Fruit fly (Drosophila melanogaster): ENCODE measurements around the gene Rga.
A peak's percentile ranks its signal among the peaks of the same experiment; 100 is the strongest.

Rga gene

DNA sequence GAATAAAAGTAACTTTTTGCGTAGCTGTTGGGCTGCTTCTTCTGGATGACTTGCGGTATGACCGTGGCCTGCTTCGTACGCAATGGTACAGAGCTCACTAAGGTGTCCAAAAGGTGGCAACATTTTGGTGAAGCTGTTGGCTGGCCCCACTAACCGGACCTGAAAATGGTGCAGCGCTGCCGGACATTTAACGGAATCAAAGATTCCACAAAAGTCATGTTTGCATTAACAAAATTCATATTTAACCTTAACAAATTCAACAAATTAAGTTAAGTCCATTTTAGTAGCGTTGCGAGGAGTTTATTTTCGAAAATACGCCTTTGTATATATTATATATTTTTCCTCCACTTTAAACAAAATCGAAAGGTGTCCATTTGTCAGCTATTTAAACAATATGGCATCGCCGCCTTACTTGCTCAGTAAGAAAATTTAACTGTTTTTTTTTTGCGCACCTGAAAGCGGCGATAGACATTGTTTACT is 11.8 kb downstream of the Rga start, which contains the start of the genes kra and SecS (continued):
- TF ChIP-seq en (GFP tag; optimal IDR thresholded peaks at IDR 0.05): no peak
- TF ChIP-seq dpn (GFP tag; optimal IDR thresholded peaks at IDR 0.05): peak; percentile 67 to 68
- peak; percentile 36 for TF ChIP-seq CG1233 (GFP tag; optimal IDR thresholded peaks at IDR 0.05)
- peak; percentile 54 for TF ChIP-seq CG10209 (GFP tag; optimal IDR thresholded peaks at IDR 0.05)
- TF ChIP-seq tll (GFP tag; optimal IDR thresholded peaks at IDR 0.05): peak; percentile 43 to 92
- TF ChIP-seq HLHmδ (GFP tag; optimal IDR thresholded peaks at IDR 0.05): peak; percentile 80
- TF ChIP-seq CG6689 (GFP tag; IDR thresholded peaks at IDR 0.05): no peak
- TF ChIP-seq HmgZ (tag; optimal IDR thresholded peaks at IDR 0.05): peak; percentile 63
- TF ChIP-seq eve (GFP tag; optimal IDR thresholded peaks at IDR 0.05): no peak
- TF ChIP-seq Kr (GFP tag; optimal IDR thresholded peaks at IDR 0.05): no peak
- TF ChIP-seq CG31388 (GFP tag; optimal IDR thresholded peaks at IDR 0.05): no peak
- no peak for TF ChIP-seq tio (GFP tag; optimal IDR thresholded peaks at IDR 0.05)
- no peak for TF ChIP-seq HLH3B (GFP tag; IDR thresholded peaks at IDR 0.05)
- no peak for TF ChIP-seq CG14050 (GFP tag; IDR thresholded peaks at IDR 0.05)
- TF ChIP-seq Dip2 (GFP tag; IDR thresholded peaks at IDR 0.05): no peak
- no peak for TF ChIP-seq chinmo (GFP tag; IDR thresholded peaks at IDR 0.05; ENCODE audit: partially characterized antibody)
- TF ChIP-seq CG15011 (GFP tag; optimal IDR thresholded peaks at IDR 0.05): peak; percentile 37
- TF ChIP-seq E2f2 (GFP tag; IDR thresholded peaks at IDR 0.05): no peak
- peak; percentile 29 for TF ChIP-seq Bteb2 (GFP tag; optimal IDR thresholded peaks at IDR 0.05)
- peak; percentile 47 for TF ChIP-seq MTF-1 (GFP tag; optimal IDR thresholded peaks at IDR 0.05; ENCODE audit: borderline replicate concordance)
- peak; percentile 84 for TF ChIP-seq hkb (optimal IDR thresholded peaks at IDR 0.05)
- no peak for TF ChIP-seq hkb (GFP tag; IDR thresholded peaks at IDR 0.05)
- TF ChIP-seq Mrtf (GFP tag; IDR thresholded peaks at IDR 0.05): no peak
- TF ChIP-seq bsh (GFP tag; optimal IDR thresholded peaks at IDR 0.05): peak in 1 of 2 experiments; percentile 53
- TF ChIP-seq CG7271 (tag; optimal IDR thresholded peaks at IDR 0.05): peak; percentile 10
- TF ChIP-seq Camta (GFP tag; optimal IDR thresholded peaks at IDR 0.05): peak; percentile 5
- no peak for TF ChIP-seq zf30C (GFP tag; optimal IDR thresholded peaks at IDR 0.05)
- no peak for TF ChIP-seq danr (GFP tag; IDR thresholded peaks at IDR 0.05)
- no peak for TF ChIP-seq CG43689 (GFP tag; IDR thresholded peaks at IDR 0.05)
- peak; percentile 43 for TF ChIP-seq CG12299 (tag; optimal IDR thresholded peaks at IDR 0.05)
- no peak for TF ChIP-seq CG7372 (GFP tag; IDR thresholded peaks at IDR 0.05)
- no peak for TF ChIP-seq CG17802 (tag; optimal IDR thresholded peaks at IDR 0.05)
- no peak for TF ChIP-seq CG15479 (GFP tag; optimal IDR thresholded peaks at IDR 0.05)
- TF ChIP-seq CoRest (tag; optimal IDR thresholded peaks at IDR 0.05): peak; percentile 79
- TF ChIP-seq insv (GFP tag; optimal IDR thresholded peaks at IDR 0.05): peak in 1 of 2 experiments; percentile 44
- TF ChIP-seq gsb (GFP tag; IDR thresholded peaks at IDR 0.05): no peak
- TF ChIP-seq Xbp1 (GFP tag; optimal IDR thresholded peaks at IDR 0.05): peak; percentile 79
- TF ChIP-seq aop (GFP tag; IDR thresholded peaks at IDR 0.05): no peak
- TF ChIP-seq CG31441 (GFP tag; IDR thresholded peaks at IDR 0.05): no peak
- no peak for TF ChIP-seq CG3407 (GFP tag; optimal IDR thresholded peaks at IDR 0.05)
- peak; percentile 31 for TF ChIP-seq CG6654 (GFP tag; optimal IDR thresholded peaks at IDR 0.05)
- TF ChIP-seq NFAT (GFP tag; IDR thresholded peaks at IDR 0.05): no peak
- TF ChIP-seq Sin3A (optimal IDR thresholded peaks at IDR 0.05): peak; percentile 84
- TF ChIP-seq Bgb (GFP tag; IDR thresholded peaks at IDR 0.05; ENCODE audit: partially characterized antibody): no peak
- TF ChIP-seq salm (tag; optimal IDR thresholded peaks at IDR 0.05): no peak
- TF ChIP-seq chn (GFP tag; optimal IDR thresholded peaks at IDR 0.05): peak; percentile 67
- peak; percentile 67 for TF ChIP-seq CG2678 (tag; optimal IDR thresholded peaks at IDR 0.05)
- TF ChIP-seq pita (GFP tag; optimal IDR thresholded peaks at IDR 0.05): no peak
- TF ChIP-seq crc (GFP tag; optimal IDR thresholded peaks at IDR 0.05): no peak
- no peak for TF ChIP-seq Dfd (GFP tag; optimal IDR thresholded peaks at IDR 0.05)
- TF ChIP-seq hb (GFP tag; IDR thresholded peaks at IDR 0.05; ENCODE audit: partially characterized antibody): no peak
- no peak for TF ChIP-seq CG6272 (GFP tag; IDR thresholded peaks at IDR 0.05)

Data from whole organism, embryonic.